Fruit fly (Drosophila melanogaster): Measurements from ENCODE around the gene CG2926.

dm6 chr3R:5621714-5622405 lies 33.7 kb upstream of the CG2926 start:
- TF ChIP-seq ttk (optimal IDR thresholded peaks at IDR 0.05) (no peak), insv (optimal IDR thresholded peaks at IDR 0.05) (no peak)
